Comparison of ENCODE assay signal across 3 fruit fly cellular contexts in genomic region chr3L:7008351-7008750, dm6.
TF ChIP-seq lines count a peak whose summit lies in the region.

No protein-coding gene starts in this region.

TF ChIP-seq in whole organism, embryonic, 481 proteins besides CTCF, POLR2A, EP300 and RAD21 (continued from another document and continues in another):
- TF ChIP-seq YL-1 (GFP tag; optimal IDR thresholded peaks at IDR 0.05; lab: Kevin White, UChicago) (peak; percentile 25), Doc3 (GFP tag; IDR thresholded peaks at IDR 0.05; lab: Robert Waterston, UW; ENCODE audit: partially characterized antibody) (no peak), ewg (GFP tag; optimal IDR thresholded peaks at IDR 0.05; lab: Kevin White, UChicago) (peak; percentile 80), CkIIα-i1 (GFP tag; IDR thresholded peaks at IDR 0.05; lab: Robert Waterston, UW) (no peak), CG14014 (GFP tag; IDR thresholded peaks at IDR 0.05; lab: Robert Waterston, UW) (peak; percentile 72), E2f1 (GFP tag; IDR thresholded peaks at IDR 0.05; lab: Robert Waterston, UW) (peak; percentile 68), CG30403 (GFP tag; optimal IDR thresholded peaks at IDR 0.05; lab: Kevin White, UChicago) (peak; percentile 84), Nf-YA (GFP tag; IDR thresholded peaks at IDR 0.05; lab: Robert Waterston, UW) (peak; percentile 58), Atf3 (GFP tag; optimal IDR thresholded peaks at IDR 0.05; lab: Kevin White, UChicago) (no peak), CG18011 (GFP tag; optimal IDR thresholded peaks at IDR 0.05; lab: Kevin White, UChicago) (no peak), luna (GFP tag; optimal IDR thresholded peaks at IDR 0.05; lab: Kevin White, UChicago) (no peak), da (GFP tag; optimal IDR thresholded peaks at IDR 0.05; lab: Kevin White, UChicago) (no peak), sna (GFP tag; IDR thresholded peaks at IDR 0.05; lab: Robert Waterston, UW; ENCODE audit: partially characterized antibody) (no peak), nerfin-2 (GFP tag; IDR thresholded peaks at IDR 0.05; lab: Robert Waterston, UW; ENCODE audit: partially characterized antibody) (no peak), bab2 (GFP tag; optimal IDR thresholded peaks at IDR 0.05; lab: Kevin White, UChicago) (peak; percentile 36), tx (GFP tag; optimal IDR thresholded peaks at IDR 0.05; lab: Kevin White, UChicago) (peak; percentile 28), CG6683 (GFP tag; optimal IDR thresholded peaks at IDR 0.05; lab: Kevin White, UChicago) (peak; percentile 73), CG32767 (GFP tag; IDR thresholded peaks at IDR 0.05; lab: Robert Waterston, UW) (peak; percentile 61), CG6654 (GFP tag; optimal IDR thresholded peaks at IDR 0.05; lab: Kevin White, UChicago) (peak; percentile 69), dati (GFP tag; IDR thresholded peaks at IDR 0.05; lab: Robert Waterston, UW) (no peak), psq (GFP tag; optimal IDR thresholded peaks at IDR 0.05; lab: Kevin White, UChicago) (peak; percentile 52), CG11696 (GFP tag; IDR thresholded peaks at IDR 0.05; lab: Robert Waterston, UW) (no peak), BtbVII (GFP tag; optimal IDR thresholded peaks at IDR 0.05; lab: Kevin White, UChicago) (peak; percentile 87), CG2712 (tag; optimal IDR thresholded peaks at IDR 0.05; lab: Kevin White, UChicago) (peak; percentile 85), tin (GFP tag; optimal IDR thresholded peaks at IDR 0.05; lab: Kevin White, UChicago) (peak; percentile 78), CG1647 (GFP tag; optimal IDR thresholded peaks at IDR 0.05; lab: Kevin White, UChicago) (no peak), CG6272 (GFP tag; IDR thresholded peaks at IDR 0.05; lab: Robert Waterston, UW) (no peak), lmd (GFP tag; IDR thresholded peaks at IDR 0.05; lab: Robert Waterston, UW) (peak; percentile 78), CG15514 (GFP tag; optimal IDR thresholded peaks at IDR 0.05; lab: Kevin White, UChicago) (peak; percentile 54), CG2889 (GFP tag; IDR thresholded peaks at IDR 0.05; lab: Robert Waterston, UW) (no peak), CG1832 (GFP tag; optimal IDR thresholded peaks at IDR 0.05; lab: Kevin White, UChicago) (no peak), Atf6 (GFP tag; IDR thresholded peaks at IDR 0.05; lab: Robert Waterston, UW) (peak; percentile 70; the same call in 1 of the 2 replicates), salm (tag; optimal IDR thresholded peaks at IDR 0.05; lab: Kevin White, UChicago) (peak; percentile 64), CG32532 (GFP tag; IDR thresholded peaks at IDR 0.05; lab: Robert Waterston, UW) (peak; percentile 49; the same call in 1 of the 2 replicates), crp (GFP tag; optimal IDR thresholded peaks at IDR 0.05; lab: Kevin White, UChicago) (peak in 1 of 2 experiments; percentile 41), Sox102F (GFP tag; optimal IDR thresholded peaks at IDR 0.05; lab: Kevin White, UChicago) (peak; percentile 95), ems (GFP tag; optimal IDR thresholded peaks at IDR 0.05; lab: Kevin White, UChicago) (peak; percentile 40), fd3F (GFP tag; optimal IDR thresholded peaks at IDR 0.05; lab: Kevin White, UChicago) (peak; percentile 77), C15 (GFP tag; IDR thresholded peaks at IDR 0.05; lab: Robert Waterston, UW) (no peak), CG6854 (GFP tag; optimal IDR thresholded peaks at IDR 0.05; lab: Kevin White, UChicago) (peak; percentile 78), tna (GFP tag; IDR thresholded peaks at IDR 0.05; lab: Robert Waterston, UW; ENCODE audit: partially characterized antibody) (no peak), CG14441 (GFP tag; IDR thresholded peaks at IDR 0.05; lab: Robert Waterston, UW) (peak; percentile 52; the same call in 1 of the 2 replicates), CG3995 (GFP tag; optimal IDR thresholded peaks at IDR 0.05; lab: Kevin White, UChicago) (peak; percentile 14), CG4730 (GFP tag; IDR thresholded peaks at IDR 0.05; lab: Robert Waterston, UW) (peak; percentile 59)

TF ChIP-seq in whole organism, prepupa, 60 proteins besides CTCF, POLR2A, EP300 and RAD21 (continued from another document):
- TF ChIP-seq Hr39 (GFP tag; optimal IDR thresholded peaks at IDR 0.05; lab: Kevin White, UChicago) (no peak), Lpt (GFP tag; optimal IDR thresholded peaks at IDR 0.05; lab: Kevin White, UChicago) (peak; percentile 15), Ets96B (tag; optimal IDR thresholded peaks at IDR 0.05; lab: Kevin White, UChicago) (peak; percentile 39), Smox (GFP tag; optimal IDR thresholded peaks at IDR 0.05; lab: Kevin White, UChicago) (peak; percentile 11), topi (GFP tag; optimal IDR thresholded peaks at IDR 0.05; lab: Kevin White, UChicago) (peak; percentile 28), CG8319 (GFP tag; optimal IDR thresholded peaks at IDR 0.05; lab: Kevin White, UChicago) (peak; percentile 0), svp (GFP tag; lab: Kevin White, UChicago) (peak; percentile 46), CG6163 (GFP tag; IDR thresholded peaks at IDR 0.05; lab: Robert Waterston, UW) (peak; percentile 17; the same call in 1 of the 3 replicates), Eip93F (GFP tag; optimal IDR thresholded peaks at IDR 0.05; lab: Kevin White, UChicago) (no peak), Sox14 (GFP tag; optimal IDR thresholded peaks at IDR 0.05; lab: Kevin White, UChicago) (peak; percentile 7), CG11902 (GFP tag; optimal IDR thresholded peaks at IDR 0.05; lab: Kevin White, UChicago) (peak; percentile 3), CG32006 (GFP tag; optimal IDR thresholded peaks at IDR 0.05; lab: Kevin White, UChicago) (peak; percentile 65), CG6276 (GFP tag; optimal IDR thresholded peaks at IDR 0.05; lab: Kevin White, UChicago) (peak; percentile 35), acj6 (GFP tag; optimal IDR thresholded peaks at IDR 0.05; lab: Kevin White, UChicago) (peak; percentile 48), salr (GFP tag; optimal IDR thresholded peaks at IDR 0.05; lab: Kevin White, UChicago) (peak in 1 of 2 experiments; percentile 63), Gug (GFP tag; IDR thresholded peaks at IDR 0.05; lab: Robert Waterston, UW) (no peak), spab (GFP tag; optimal IDR thresholded peaks at IDR 0.05; lab: Kevin White, UChicago) (peak; percentile 63), CG3919 (GFP tag; optimal IDR thresholded peaks at IDR 0.05; lab: Kevin White, UChicago) (peak; percentile 43), eg (GFP tag; IDR thresholded peaks at IDR 0.05; lab: Robert Waterston, UW) (peak; percentile 40; the same call in 1 of the 3 replicates), cyc (GFP tag; optimal IDR thresholded peaks at IDR 0.05; lab: Kevin White, UChicago) (no peak), CG34406 (GFP tag; optimal IDR thresholded peaks at IDR 0.05; lab: Kevin White, UChicago) (peak; percentile 53), net (GFP tag; optimal IDR thresholded peaks at IDR 0.05; lab: Kevin White, UChicago) (peak; percentile 32), CG8119 (GFP tag; IDR thresholded peaks at IDR 0.05; lab: Robert Waterston, UW) (peak; percentile 44; the same call in 1 of the 3 replicates), CG11762 (GFP tag; optimal IDR thresholded peaks at IDR 0.05; lab: Kevin White, UChicago; ENCODE audit: insufficient read depth) (no peak), fd59A (GFP tag; optimal IDR thresholded peaks at IDR 0.05; lab: Kevin White, UChicago) (peak; percentile 32), CG6854 (GFP tag; optimal IDR thresholded peaks at IDR 0.05; lab: Kevin White, UChicago) (no peak), Met (GFP tag; optimal IDR thresholded peaks at IDR 0.05; lab: Kevin White, UChicago) (peak; percentile 15), dsx (GFP tag; optimal IDR thresholded peaks at IDR 0.05; lab: Kevin White, UChicago; ENCODE audit: poor library complexity, severe bottlenecking) (peak; percentile 42), CG10669 (GFP tag; optimal IDR thresholded peaks at IDR 0.05; lab: Kevin White, UChicago) (peak; percentile 36), achi (GFP tag; optimal IDR thresholded peaks at IDR 0.05; lab: Kevin White, UChicago) (peak; percentile 64), CG10631 (GFP tag; optimal IDR thresholded peaks at IDR 0.05; lab: Kevin White, UChicago) (peak; percentile 27), CG4318 (GFP tag; optimal IDR thresholded peaks at IDR 0.05; lab: Kevin White, UChicago) (peak; percentile 6), CG9139 (GFP tag; optimal IDR thresholded peaks at IDR 0.05; lab: Kevin White, UChicago) (peak; percentile 12), fd85E (GFP tag; optimal IDR thresholded peaks at IDR 0.05; lab: Kevin White, UChicago) (no peak)

TF ChIP-seq in whole organism, wandering third instar larva, 38 proteins besides CTCF, POLR2A, EP300 and RAD21 (continued from another document):
- TF ChIP-seq Myc (optimal IDR thresholded peaks at IDR 0.05; lab: Kevin White, UChicago): no peak
- TF ChIP-seq Sp1 (GFP tag; optimal IDR thresholded peaks at IDR 0.05; lab: Kevin White, UChicago): peak; percentile 30
- TF ChIP-seq woc (GFP tag; optimal IDR thresholded peaks at IDR 0.05; lab: Kevin White, UChicago): peak; percentile 19
- no peak for TF ChIP-seq jim (GFP tag; optimal IDR thresholded peaks at IDR 0.05; lab: Kevin White, UChicago)
- TF ChIP-seq Abd-B (GFP tag; optimal IDR thresholded peaks at IDR 0.05; lab: Kevin White, UChicago): no peak
- TF ChIP-seq pan (optimal IDR thresholded peaks at IDR 0.05; lab: Kevin White, UChicago): no peak
- no peak for TF ChIP-seq dmrt93B (GFP tag; optimal IDR thresholded peaks at IDR 0.05; lab: Kevin White, UChicago)
- TF ChIP-seq OdsH (GFP tag; optimal IDR thresholded peaks at IDR 0.05; lab: Kevin White, UChicago): no peak
- TF ChIP-seq HLH106 (tag; optimal IDR thresholded peaks at IDR 0.05; lab: Kevin White, UChicago): peak; percentile 44
